Worm (Caenorhabditis elegans) whole organism, L4 larva: ENCODE measurements around the gene suca-1.

Experiments used
- F10B5.3 ChIP-seq: sonication (generic microtip); optimal IDR thresholded peaks from 2 replicates; lab custom pipeline; 2016; ENCODE audit warnings: mild to moderate bottlenecking, missing genetic modification characterization, missing compliant biosample characterization
- F44E2.7 ChIP-seq: fragments of 200-800 bp; sonication (Bioruptor generic); IDR thresholded peaks from 2 replicates; pipeline ENCODE4 v2.1.2; 2022; ENCODE audit warnings: missing genetic modification characterization, missing compliant biosample characterization
- T20F7.1 ChIP-seq: fragments of 200-800 bp; sonication (Bioruptor generic); optimal IDR thresholded peaks from 2 replicates; lab custom pipeline; 2018; ENCODE audit warnings: mild to moderate bottlenecking, missing genetic modification characterization, missing compliant biosample characterization
- T26A8.4 ChIP-seq: fragments of 200-800 bp; sonication (Bioruptor generic); IDR thresholded peaks from 2 replicates; pipeline ENCODE4 v1.3.6; 2022; ENCODE audit warnings: missing genetic modification characterization, missing compliant biosample characterization
- Y105C5A.15 ChIP-seq: fragments of 200-800 bp; sonication (Bioruptor generic); IDR thresholded peaks from 2 replicates; pipeline ENCODE4 v1.3.6; 2022; ENCODE audit warnings: missing genetic modification characterization, missing compliant biosample characterization
- Y5F2A.4 ChIP-seq: fragments of 200-800 bp; sonication (Bioruptor generic); optimal IDR thresholded peaks from 2 replicates; lab custom pipeline; 2018; ENCODE audit warnings: mild to moderate bottlenecking, missing genetic modification characterization, missing compliant biosample characterization
- Y75B8A.6 ChIP-seq: fragments of 200-800 bp; sonication (Bioruptor generic); IDR thresholded peaks from 2 replicates; pipeline ENCODE4 v1.3.6; 2022; ENCODE audit warnings: missing genetic modification reagents, missing genetic modification characterization, missing compliant biosample characterization
- aha-1 ChIP-seq: fragments of 150-350 bp; peaks from one replicate; lab custom pipeline; 2014; ENCODE audit warnings: missing biosample characterization, missing genetic modification characterization
- ama-1 ChIP-seq: fragments of 150-350 bp; optimal IDR thresholded peaks from 2 replicates; lab custom pipeline; 2014; ENCODE audit warnings: inconsistent platforms, mixed read lengths
- arid-1 ChIP-seq: fragments of 200-800 bp; sonication (Bioruptor generic); conservative IDR thresholded peaks from 2 replicates; pipeline ENCODE4 v1.3.6; 2022; ENCODE audit warnings: missing genetic modification reagents, missing genetic modification characterization, missing compliant biosample characterization
- ceh-28 ChIP-seq: fragments of 150-350 bp; optimal IDR thresholded peaks from 2 replicates; lab custom pipeline; 2014; ENCODE audit warnings: missing biosample characterization, missing genetic modification reagents, missing genetic modification characterization
- ceh-32 ChIP-seq: sonication (generic microtip); optimal IDR thresholded peaks from 2 replicates; lab custom pipeline; 2016; ENCODE audit warnings: mild to moderate bottlenecking, missing genetic modification characterization, missing compliant biosample characterization; ENCODE audit not compliant: poor library complexity
- ceh-44 ChIP-seq: fragments of 200-800 bp; sonication (Bioruptor generic); IDR thresholded peaks from 2 replicates; pipeline ENCODE4 v1.3.6; 2022; ENCODE audit warnings: missing genetic modification reagents, missing genetic modification characterization, missing compliant biosample characterization
- cey-2 ChIP-seq: sonication (generic microtip); optimal IDR thresholded peaks from 3 replicates; lab custom pipeline; 2017; ENCODE audit warnings: missing genetic modification characterization, mild to moderate bottlenecking, missing compliant biosample characterization, antibody characterized with exemption, borderline replicate concordance; ENCODE audit not compliant: insufficient read depth
- daf-12 ChIP-seq: fragments of 150-350 bp; optimal IDR thresholded peaks from 2 replicates; lab custom pipeline; 2014; ENCODE audit warnings: missing biosample characterization, missing genetic modification reagents, missing genetic modification characterization
- dpl-1 ChIP-seq: fragments of 150-350 bp; optimal IDR thresholded peaks from 2 replicates; lab custom pipeline; 2014; ENCODE audit warnings: missing biosample characterization, missing genetic modification reagents, missing genetic modification characterization
- duxl-1 ChIP-seq: sonication (generic microtip); optimal IDR thresholded peaks from 2 replicates; lab custom pipeline; 2016; ENCODE audit warnings: mild to moderate bottlenecking, missing genetic modification characterization, moderate library complexity, missing compliant biosample characterization; ENCODE audit not compliant: poor library complexity
- hif-1 ChIP-seq, 2 experiments: sonication (generic microtip); optimal IDR thresholded peaks; 2 replicates each; lab custom pipeline; 2016 to 2017; ENCODE audit warnings: missing compliant biosample characterization in 2 of 2, missing genetic modification characterization in 2 of 2, missing genetic modification reagents in 2 of 2, missing genotype in 2 of 2, mild to moderate bottlenecking in 1 of 2
- lin-1 ChIP-seq: fragments of 200-800 bp; sonication (Bioruptor generic); IDR thresholded peaks from 2 replicates; pipeline ENCODE4 v1.3.6; 2022; ENCODE audit warnings: missing genetic modification reagents, missing genetic modification characterization, missing compliant biosample characterization
- lin-39 ChIP-seq: fragments of 150-350 bp; optimal IDR thresholded peaks from 2 replicates; lab custom pipeline; 2014; ENCODE audit warnings: missing biosample characterization, missing genetic modification reagents, missing genetic modification characterization
- madf-5 ChIP-seq, 2 experiments: fragments of 200-800 bp; sonication (Bioruptor generic); IDR thresholded peaks; 2 replicates each; pipeline ENCODE4 v1.3.6; 2022; ENCODE audit warnings: missing compliant biosample characterization in 2 of 2, missing genetic modification characterization in 2 of 2
- mdt-29 ChIP-seq: fragments of 200-800 bp; sonication (Bioruptor generic); IDR thresholded peaks from 2 replicates; pipeline ENCODE4 v1.3.6; 2022; ENCODE audit warnings: missing genetic modification reagents, missing genetic modification characterization, missing compliant biosample characterization
- mxl-2 ChIP-seq: fragments of 200-800 bp; sonication (Bioruptor generic); conservative IDR thresholded peaks from 2 replicates; pipeline ENCODE4 v1.3.6; 2022; ENCODE audit warnings: missing genetic modification reagents, missing genetic modification characterization, missing compliant biosample characterization
- mxl-3 ChIP-seq: fragments of 200-800 bp; sonication (Bioruptor generic); optimal IDR thresholded peaks from 2 replicates; lab custom pipeline; 2018; ENCODE audit warnings: mild to moderate bottlenecking, missing genetic modification characterization, missing compliant biosample characterization
- nhr-111 ChIP-seq: fragments of 200-800 bp; sonication (Bioruptor generic); optimal IDR thresholded peaks from 2 replicates; lab custom pipeline; 2018; ENCODE audit warnings: mild to moderate bottlenecking, missing genetic modification characterization, missing compliant biosample characterization
- nhr-25 ChIP-seq: sonication (generic microtip); optimal IDR thresholded peaks from 2 replicates; lab custom pipeline; 2017; ENCODE audit warnings: missing genetic modification characterization, mild to moderate bottlenecking, missing compliant biosample characterization, antibody characterized with exemption, moderate library complexity, borderline replicate concordance; ENCODE audit not compliant: insufficient read depth
- nhr-6 ChIP-seq: fragments of 150-350 bp; optimal IDR thresholded peaks from 2 replicates; lab custom pipeline; 2014; ENCODE audit warnings: missing biosample characterization, missing genetic modification characterization
- nhr-76 ChIP-seq: fragments of 150-350 bp; optimal IDR thresholded peaks from 2 replicates; lab custom pipeline; 2014; ENCODE audit warnings: missing biosample characterization, missing genetic modification characterization
- nhr-77 ChIP-seq: fragments of 150-350 bp; optimal IDR thresholded peaks from 2 replicates; lab custom pipeline; 2014; ENCODE audit warnings: missing biosample characterization, missing genetic modification characterization
- skn-1 ChIP-seq: fragments of 150-350 bp; optimal IDR thresholded peaks from 2 replicates; lab custom pipeline; 2014; ENCODE audit warnings: missing biosample characterization, missing genetic modification characterization
- spr-1 ChIP-seq: sonication (generic microtip); optimal IDR thresholded peaks from 2 replicates; lab custom pipeline; 2016; ENCODE audit warnings: mild to moderate bottlenecking, missing genetic modification characterization, missing compliant biosample characterization
- unc-62 ChIP-seq, 3 experiments: fragments of 150-350 bp in 1 of 3; sonication (generic microtip); optimal IDR thresholded peaks in 2 of 3; peaks in 1 of 3; 1 replicate in 1 of 3; 2 replicates in 2 of 3; lab custom pipeline; 2014 to 2017; ENCODE audit warnings: missing biosample characterization in 3 of 3, missing genetic modification characterization in 3 of 3, missing genetic modification reagents in 3 of 3, missing genotype in 1 of 3
- vab-7 ChIP-seq: fragments of 200-800 bp; sonication (Bioruptor generic); IDR thresholded peaks from 2 replicates; pipeline ENCODE4 v1.3.6; 2022; ENCODE audit warnings: missing genetic modification reagents, missing genetic modification characterization, missing compliant biosample characterization
- zfp-2 ChIP-seq: sonication (generic microtip); optimal IDR thresholded peaks from 2 replicates; lab custom pipeline; 2016; ENCODE audit warnings: mild to moderate bottlenecking, missing genetic modification characterization, missing compliant biosample characterization

Gene suca-1

DNA sequence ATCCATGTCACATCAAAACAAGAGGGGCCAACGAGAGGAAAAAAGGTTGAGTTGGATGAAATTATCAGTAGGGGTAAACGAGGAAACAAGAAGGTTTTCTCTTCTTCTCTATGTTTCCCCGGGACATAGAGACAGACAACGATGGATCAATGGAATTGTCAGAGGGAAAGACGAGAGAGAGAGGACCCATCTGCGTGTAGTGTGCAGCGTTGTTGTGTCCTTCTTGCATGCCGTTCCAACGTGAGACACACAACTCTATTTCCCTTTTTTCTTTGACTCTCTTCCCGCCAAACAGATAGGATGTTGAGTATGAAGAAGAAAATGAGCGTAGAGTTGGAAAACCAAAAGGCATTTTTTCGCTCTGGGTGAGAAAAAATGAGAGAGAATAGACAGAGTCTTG lies 1.0 kb upstream of the suca-1 start (continued):
- TF ChIP-seq F10B5.3 (tag; lab: Kevin White, UChicago) (no peak), spr-1 (tag; lab: Kevin White, UChicago) (no peak), aha-1 (peak; percentile 99), nhr-25 (no peak), nhr-111 (no peak)

ce11 chrX:10896498-10896897 lies 3.4 kb downstream of the suca-1 start, which contains the start of gene haly-1:
haly-1 (minus strand) TSS chrX:10896598.
- TF ChIP-seq F44E2.7 (GFP tag; lab: Robert Waterston, UW), result no peak
- TF ChIP-seq duxl-1 (tag; lab: Kevin White, UChicago), result no peak
- TF ChIP-seq lin-39 (tag; lab: Kevin White, UChicago), result no peak
- TF ChIP-seq Y105C5A.15 (GFP tag; lab: Robert Waterston, UW), result no peak
- TF ChIP-seq madf-5 (GFP tag; IDR thresholded peaks at IDR 0.05; lab: Robert Waterston, UW), result no peak
- TF ChIP-seq lin-1 (GFP tag; lab: Robert Waterston, UW), result no peak
- no peak for TF ChIP-seq ama-1 (lab: Kevin White, UChicago)
- no peak for TF ChIP-seq unc-62 (GFP tag; optimal IDR thresholded peaks at IDR 0.05 in 1 of 2; lab: Kevin White, UChicago)
- no peak for TF ChIP-seq unc-62 (tag; optimal IDR thresholded peaks at IDR 0.05; lab: Kevin White, UChicago)
- no peak for TF ChIP-seq skn-1 (tag; lab: Kevin White, UChicago)
- TF ChIP-seq arid-1 (GFP tag; lab: Robert Waterston, UW), result no peak
- no peak for TF ChIP-seq cey-2 (tag; lab: Kevin White, UChicago)
- no peak for TF ChIP-seq Y75B8A.6 (GFP tag; lab: Robert Waterston, UW)
- no peak for TF ChIP-seq nhr-76 (tag; lab: Kevin White, UChicago)
- no peak for TF ChIP-seq T20F7.1 (GFP tag; lab: Kevin White, UChicago)
- no peak for TF ChIP-seq ceh-28 (tag; lab: Kevin White, UChicago)
- no peak for TF ChIP-seq nhr-6 (tag; lab: Kevin White, UChicago)
- TF ChIP-seq Y5F2A.4 (GFP tag; lab: Kevin White, UChicago), result no peak
- no peak for TF ChIP-seq nhr-77 (tag; lab: Kevin White, UChicago)
- no peak for TF ChIP-seq F10B5.3 (tag; lab: Kevin White, UChicago)
- no peak for TF ChIP-seq ceh-44

DNA sequence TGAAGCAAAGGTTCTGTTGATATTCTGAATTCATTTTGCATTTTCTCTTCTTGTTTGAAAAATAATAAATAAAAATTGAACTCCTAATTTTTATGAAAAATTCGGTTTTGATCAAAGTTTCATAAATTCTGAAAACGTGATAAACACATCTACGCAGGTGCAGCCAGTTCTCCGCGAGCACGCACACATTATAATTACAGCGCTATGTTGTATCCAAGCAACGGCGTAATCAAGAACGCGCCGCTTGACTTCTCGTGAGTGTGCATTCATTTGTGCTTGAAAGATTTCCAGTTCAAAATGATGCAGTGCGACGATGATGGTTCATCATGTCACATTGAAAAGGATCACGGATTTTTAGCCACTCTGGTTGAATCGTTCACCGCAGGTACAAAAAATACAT lies 8.0 kb downstream of the suca-1 start, which contains the start of gene F47B10.3:
Gene F47B10.3, plus strand, starts transcription at position 301 of the 400 bp plus-strand sequence.
- TF ChIP-seq ceh-28 (tag; lab: Kevin White, UChicago) (no peak), vab-7 (no peak), zfp-2 (tag; lab: Kevin White, UChicago) (no peak), mdt-29 (GFP tag; lab: Robert Waterston, UW) (no peak), dpl-1 (no peak)

- no peak for TF ChIP-seq T26A8.4 (GFP tag; lab: Robert Waterston, UW)
- TF ChIP-seq lin-1 (GFP tag; lab: Robert Waterston, UW), result no peak
- TF ChIP-seq nhr-111, result no peak
- no peak for TF ChIP-seq hif-1 (tag; optimal IDR thresholded peaks at IDR 0.05; lab: Kevin White, UChicago)
- TF ChIP-seq ceh-32 (tag; lab: Kevin White, UChicago), result no peak
- no peak for TF ChIP-seq arid-1 (GFP tag; lab: Robert Waterston, UW)
- TF ChIP-seq dpl-1, result no peak
- TF ChIP-seq daf-12 (tag; lab: Kevin White, UChicago), result no peak
- TF ChIP-seq mxl-2 (GFP tag; lab: Robert Waterston, UW), result no peak
- TF ChIP-seq mxl-3, result no peak
Measured at ce11 chrX:10890965-10891364, 8.9 kb downstream of the suca-1 start, which contains the start of gene F47B10.4. F47B10.4 (plus strand) TSS chrX:10891265.
